Worm (Caenorhabditis elegans) whole organism, L1 larva: ENCODE results near the gene dhhc-6.

ENCODE experiments used
- C16A3.4 ChIP-seq: fragments of 150-350 bp; optimal IDR thresholded peaks from 2 replicates; lab custom pipeline; 2014; ENCODE audit warnings: missing biosample characterization, missing genetic modification characterization
- C34B4.2 ChIP-seq: sonication (generic microtip); optimal IDR thresholded peaks from 2 replicates; lab custom pipeline; 2017; ENCODE audit warnings: mild to moderate bottlenecking, missing genetic modification characterization, missing compliant biosample characterization
- F16B12.6 ChIP-seq: fragments of 150-350 bp; optimal IDR thresholded peaks from 2 replicates; lab custom pipeline; 2014; ENCODE audit warnings: missing biosample characterization, missing genetic modification characterization
- Y116A8C.19 ChIP-seq: sonication (generic microtip); optimal IDR thresholded peaks from 2 replicates; lab custom pipeline; 2016; ENCODE audit warnings: missing compliant biosample characterization, missing genetic modification characterization, borderline replicate concordance
- aha-1 ChIP-seq: fragments of 150-350 bp; optimal IDR thresholded peaks from 2 replicates; lab custom pipeline; 2014; ENCODE audit warnings: missing biosample characterization, missing genetic modification characterization
- ama-1 ChIP-seq: fragments of 150-350 bp; optimal IDR thresholded peaks from 2 replicates; lab custom pipeline; 2014
- ceh-8 ChIP-seq: fragments of 200-800 bp; sonication (Bioruptor generic); optimal IDR thresholded peaks from 2 replicates; lab custom pipeline; 2018; ENCODE audit warnings: mild to moderate bottlenecking, missing genetic modification characterization, moderate library complexity, missing compliant biosample characterization
- ceh-82 ChIP-seq, 3 experiments: fragments of 150-350 bp in 1 of 3; sonication (generic microtip) in 2 of 3; optimal IDR thresholded peaks; 2 replicates each; lab custom pipeline; 2014 to 2017; ENCODE audit warnings: missing biosample characterization in 3 of 3, missing genetic modification characterization in 3 of 3
- efl-1 ChIP-seq, 4 experiments: fragments of 150-350 bp; optimal IDR thresholded peaks in 3 of 4; peaks in 1 of 4; 1 replicate in 1 of 4; 2 replicates in 3 of 4; lab custom pipeline; 2014; ENCODE audit warnings: missing biosample characterization in 2 of 4, missing genetic modification characterization in 2 of 4, missing genetic modification reagents in 2 of 4
- elt-3 ChIP-seq, 6 experiments: fragments of 150-350 bp in 1 of 6; sonication (generic microtip); optimal IDR thresholded peaks; 2 replicates each; lab custom pipeline; 2017 to 2018; ENCODE audit warnings: missing biosample characterization in 6 of 6, missing genetic modification characterization in 6 of 6, inconsistent platforms in 1 of 6
- ets-5 ChIP-seq: fragments of 200-800 bp; sonication (Bioruptor generic); IDR thresholded peaks from 2 replicates; pipeline ENCODE4 v1.3.6; 2022; ENCODE audit warnings: missing genetic modification characterization, missing compliant biosample characterization
- fkh-10 ChIP-seq: sonication (generic microtip); optimal IDR thresholded peaks from 2 replicates; lab custom pipeline; 2017; ENCODE audit warnings: missing biosample characterization, missing genetic modification reagents, missing genetic modification characterization
- grh-1 ChIP-seq: fragments of 200-800 bp; sonication (Bioruptor generic); IDR thresholded peaks from 2 replicates; pipeline ENCODE4 v1.3.6; 2022; ENCODE audit warnings: missing genetic modification reagents, missing genetic modification characterization, missing compliant biosample characterization
- hlh-17 ChIP-seq: fragments of 200-800 bp; sonication (Bioruptor generic); optimal IDR thresholded peaks from 2 replicates; lab custom pipeline; 2018; ENCODE audit warnings: missing genetic modification characterization, mild to moderate bottlenecking, missing compliant biosample characterization, moderate library complexity, borderline replicate concordance
- hlh-4 ChIP-seq: sonication (generic microtip); optimal IDR thresholded peaks from 2 replicates; lab custom pipeline; 2016; ENCODE audit warnings: mild to moderate bottlenecking, missing genetic modification characterization, missing compliant biosample characterization
- jun-1 ChIP-seq: fragments of 150-350 bp; optimal IDR thresholded peaks from 2 replicates; lab custom pipeline; 2014; ENCODE audit warnings: missing biosample characterization, missing genetic modification reagents, missing genetic modification characterization
- lin-13 ChIP-seq: fragments of 150-350 bp; optimal IDR thresholded peaks from 2 replicates; lab custom pipeline; 2014; ENCODE audit warnings: missing biosample characterization, missing genetic modification reagents, missing genetic modification characterization
- lin-14 ChIP-seq: fragments of 200-800 bp; sonication (Bioruptor generic); optimal IDR thresholded peaks from 2 replicates; lab custom pipeline; 2018; ENCODE audit warnings: mild to moderate bottlenecking, missing genetic modification characterization, moderate library complexity, missing compliant biosample characterization
- lin-15B ChIP-seq: fragments of 150-350 bp; sonication (generic microtip); optimal IDR thresholded peaks from 3 replicates; lab custom pipeline; 2014; ENCODE audit warnings: missing biosample characterization, missing genetic modification characterization
- lin-35 ChIP-seq, 2 experiments: fragments of 150-350 bp; optimal IDR thresholded peaks; 2 replicates each; lab custom pipeline; 2014; ENCODE audit warnings: missing biosample characterization in 2 of 2, missing genetic modification characterization in 2 of 2, missing genetic modification reagents in 2 of 2
- lir-3 ChIP-seq: sonication (generic microtip); optimal IDR thresholded peaks from 2 replicates; lab custom pipeline; 2016; ENCODE audit warnings: mild to moderate bottlenecking, missing genetic modification characterization, moderate library complexity, missing compliant biosample characterization; ENCODE audit not compliant: poor library complexity
- lsy-2 ChIP-seq, 2 experiments: fragments of 150-350 bp; optimal IDR thresholded peaks; 2 replicates each; lab custom pipeline; 2014; ENCODE audit warnings: missing biosample characterization in 2 of 2, missing genetic modification characterization in 2 of 2
- mdl-1 ChIP-seq, 2 experiments: fragments of 150-350 bp; optimal IDR thresholded peaks; 2 replicates each; lab custom pipeline; 2014 to 2017; ENCODE audit warnings: missing biosample characterization in 2 of 2, missing genetic modification characterization in 2 of 2, inconsistent platforms in 1 of 2
- mef-2 ChIP-seq: fragments of 150-350 bp; optimal IDR thresholded peaks from 2 replicates; lab custom pipeline; 2014; ENCODE audit warnings: missing biosample characterization, missing genetic modification characterization
- mep-1 ChIP-seq: fragments of 150-350 bp; optimal IDR thresholded peaks from 2 replicates; lab custom pipeline; 2014; ENCODE audit warnings: missing biosample characterization, missing genetic modification characterization
- nhr-19 ChIP-seq: fragments of 200-800 bp; sonication (Bioruptor generic); conservative IDR thresholded peaks from 2 replicates; pipeline ENCODE4 v1.3.6; 2022; ENCODE audit warnings: missing genetic modification characterization, missing compliant biosample characterization
- nhr-20 ChIP-seq: sonication (generic microtip); optimal IDR thresholded peaks from 2 replicates; lab custom pipeline; 2016; ENCODE audit warnings: mild to moderate bottlenecking, missing genetic modification characterization, missing compliant biosample characterization
- nhr-47 ChIP-seq: sonication (generic microtip); optimal IDR thresholded peaks from 2 replicates; lab custom pipeline; 2016; ENCODE audit warnings: mild to moderate bottlenecking, missing genetic modification characterization, moderate library complexity, missing compliant biosample characterization
- nhr-76 ChIP-seq: sonication (generic microtip); optimal IDR thresholded peaks from 2 replicates; lab custom pipeline; 2017; ENCODE audit warnings: missing biosample characterization, missing genetic modification characterization
- nhr-77 ChIP-seq: fragments of 150-350 bp; optimal IDR thresholded peaks from 2 replicates; lab custom pipeline; 2014; ENCODE audit warnings: missing biosample characterization, missing genetic modification characterization
- nhr-85 ChIP-seq: sonication (generic microtip); peaks from one replicate; lab custom pipeline; 2016; ENCODE audit warnings: missing genetic modification characterization, inconsistent platforms, missing compliant biosample characterization
- nhr-90 ChIP-seq: sonication (generic microtip); optimal IDR thresholded peaks from 2 replicates; lab custom pipeline; 2016; ENCODE audit warnings: mild to moderate bottlenecking, missing genetic modification characterization, missing compliant biosample characterization; ENCODE audit not compliant: poor library complexity
- pqm-1 ChIP-seq: sonication (generic microtip); optimal IDR thresholded peaks from 3 replicates; lab custom pipeline; 2017; ENCODE audit warnings: missing biosample characterization, missing genetic modification characterization
- rnt-1 ChIP-seq: sonication (generic microtip); optimal IDR thresholded peaks from 2 replicates; lab custom pipeline; 2016; ENCODE audit warnings: mild to moderate bottlenecking, missing genetic modification characterization, moderate library complexity, missing compliant biosample characterization
- skn-1 ChIP-seq: fragments of 150-350 bp; optimal IDR thresholded peaks from 2 replicates; lab custom pipeline; 2014; ENCODE audit warnings: missing biosample characterization, missing genetic modification characterization
- sox-4 ChIP-seq: sonication (generic microtip); optimal IDR thresholded peaks from 2 replicates; lab custom pipeline; 2016; ENCODE audit warnings: missing genetic modification characterization, missing compliant biosample characterization
- sptf-1 ChIP-seq: fragments of 150-350 bp; optimal IDR thresholded peaks from 2 replicates; lab custom pipeline; 2014; ENCODE audit warnings: missing biosample characterization, missing genetic modification characterization
- sup-37 ChIP-seq: fragments of 200-800 bp; sonication (Bioruptor generic); optimal IDR thresholded peaks from 2 replicates; lab custom pipeline; 2018; ENCODE audit warnings: mild to moderate bottlenecking, missing genetic modification characterization, missing compliant biosample characterization
- tlp-1 ChIP-seq: fragments of 150-350 bp; optimal IDR thresholded peaks from 2 replicates; lab custom pipeline; 2014; ENCODE audit warnings: missing biosample characterization, missing genetic modification characterization
- unc-130 ChIP-seq: fragments of 150-350 bp; optimal IDR thresholded peaks from 2 replicates; lab custom pipeline; 2017; ENCODE audit warnings: missing biosample characterization, missing genetic modification characterization, inconsistent platforms
- unc-98 ChIP-seq: fragments of 200-800 bp; sonication (Bioruptor generic); IDR thresholded peaks from 2 replicates; pipeline ENCODE4 v1.3.6; 2022; ENCODE audit warnings: missing genetic modification characterization, missing compliant biosample characterization
- xbp-1 ChIP-seq: sonication (generic microtip); optimal IDR thresholded peaks from 2 replicates; lab custom pipeline; 2016; ENCODE audit warnings: missing genetic modification characterization, missing compliant biosample characterization
- zag-1 ChIP-seq: fragments of 150-350 bp; optimal IDR thresholded peaks from 2 replicates; lab custom pipeline; 2014; ENCODE audit warnings: missing biosample characterization, missing genetic modification characterization
- ztf-11 ChIP-seq, 2 experiments: sonication (generic microtip); optimal IDR thresholded peaks; 2 replicates each; lab custom pipeline; 2016 to 2017; ENCODE audit warnings: missing genetic modification characterization in 2 of 2, missing biosample characterization in 1 of 2, missing compliant biosample characterization in 1 of 2
- ztf-4 ChIP-seq: fragments of 150-350 bp; optimal IDR thresholded peaks from 2 replicates; lab custom pipeline; 2014; ENCODE audit warnings: missing biosample characterization, missing genetic modification characterization

The dhhc-6 gene

DNA sequence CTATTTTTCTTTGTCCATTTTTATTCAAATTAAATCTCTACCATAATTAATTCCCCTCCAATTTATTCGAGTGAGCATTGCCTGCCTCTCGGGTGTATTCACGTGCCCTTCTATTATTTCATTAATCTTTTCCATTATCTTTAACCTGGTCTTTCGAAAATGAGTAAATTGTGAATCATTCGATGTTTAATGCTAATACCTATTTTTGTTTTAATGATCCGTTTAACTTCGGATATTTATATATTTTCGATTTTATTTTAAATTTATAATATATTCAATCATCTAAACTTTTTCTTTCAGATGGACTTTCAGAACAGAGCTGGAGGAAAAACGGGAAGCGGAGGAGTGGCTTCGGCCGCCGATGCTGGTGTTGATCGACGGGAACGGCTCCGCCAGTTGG is 40.6 kb upstream of the dhhc-6 start, which contains the start of gene repo-1:
Gene repo-1, plus strand, starts transcription at position 301 of the 400 bp plus-strand sequence.
- TF ChIP-seq efl-1 (optimal IDR thresholded peaks at IDR 0.05; lab: Kevin White, UChicago) (no peak), efl-1 (GFP tag; optimal IDR thresholded peaks at IDR 0.05 in 1 of 2; lab: Kevin White, UChicago) (peak in 1 of 2 experiments; percentile 64), Y116A8C.19 (no peak)

DNA sequence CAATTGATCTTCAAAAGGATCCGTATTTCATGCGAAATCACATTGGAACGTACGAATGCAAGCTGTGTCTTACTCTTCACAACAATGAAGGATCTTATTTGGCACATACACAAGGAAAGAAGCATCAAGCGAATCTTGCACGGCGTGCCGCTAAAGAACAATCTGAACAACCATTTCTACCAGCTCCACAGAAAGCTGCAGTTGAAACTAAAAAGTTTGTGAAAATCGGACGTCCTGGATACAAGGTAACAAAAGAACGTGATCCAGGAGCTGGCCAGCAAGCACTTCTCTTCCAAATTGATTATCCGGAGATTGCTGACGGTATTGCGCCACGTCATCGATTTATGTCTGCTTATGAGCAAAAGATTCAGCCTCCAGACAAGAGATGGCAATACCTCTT is 40.2 kb upstream of the dhhc-6 start:
- no peak for TF ChIP-seq nhr-20
- no peak for TF ChIP-seq nhr-85 (tag; lab: Kevin White, UChicago)
- no peak for TF ChIP-seq Y116A8C.19
- TF ChIP-seq nhr-90 (tag; lab: Kevin White, UChicago): no peak
- TF ChIP-seq pqm-1 (tag; lab: Kevin White, UChicago): no peak
- no peak for TF ChIP-seq ama-1
- TF ChIP-seq mef-2 (tag; lab: Kevin White, UChicago): no peak
- TF ChIP-seq, all 84 proteins: peak for 0

DNA sequence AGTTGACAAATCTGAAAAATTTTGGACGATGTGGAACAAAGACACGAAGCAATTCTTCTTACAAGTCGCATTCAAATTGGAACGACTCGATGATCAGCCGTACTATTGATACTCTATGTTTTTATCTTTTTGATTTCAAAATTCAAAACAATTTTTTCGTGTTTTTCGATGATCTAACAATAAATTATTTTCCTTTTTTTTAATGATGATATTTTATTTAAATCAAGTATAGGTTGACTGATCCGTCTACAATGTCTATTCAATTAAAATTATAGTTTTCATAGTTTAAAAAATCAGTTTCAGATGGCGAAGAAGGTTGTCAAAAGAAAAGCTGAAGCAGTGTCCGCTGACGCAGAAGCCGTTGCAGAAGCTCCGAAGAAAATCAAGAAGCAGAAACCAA is 39.6 kb upstream of the dhhc-6 start, which contains the start of gene rbm-34:
Gene rbm-34, plus strand, starts transcription at position 301 of the 400 bp plus-strand sequence.
- TF ChIP-seq F16B12.6 (tag; lab: Kevin White, UChicago) (no peak), mdl-1 (tag; optimal IDR thresholded peaks at IDR 0.05; lab: Kevin White, UChicago) (no peak), ztf-4 (tag; lab: Kevin White, UChicago) (no peak)

DNA sequence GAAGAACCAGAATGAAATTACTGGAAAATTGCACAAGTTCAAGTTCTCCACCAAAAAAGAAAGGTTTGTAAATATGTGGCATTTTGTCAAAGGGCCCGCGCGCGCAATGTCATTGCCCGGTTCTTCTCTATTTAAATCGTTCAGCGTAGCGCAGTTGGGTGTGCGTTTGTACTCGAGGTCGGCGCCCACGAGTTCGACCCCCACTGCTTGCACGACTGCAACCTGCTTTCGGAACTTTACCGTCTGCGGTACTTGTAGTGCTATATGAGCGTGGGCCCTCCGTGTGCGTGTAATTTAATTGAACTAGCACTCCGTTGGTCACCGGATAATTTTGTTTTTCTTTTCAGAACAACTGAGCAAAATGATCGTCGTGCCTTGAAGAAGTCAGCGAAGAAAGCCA is 38.3 kb upstream of the dhhc-6 start:
- TF ChIP-seq tlp-1 (tag; lab: Kevin White, UChicago) (no peak), nhr-19 (GFP tag; lab: Robert Waterston, UW) (peak; percentile 69), F16B12.6 (tag; lab: Kevin White, UChicago) (peak; percentile 33), fkh-10 (peak; percentile 26), nhr-77 (tag; lab: Kevin White, UChicago) (peak; percentile 71), xbp-1 (peak; percentile 54), nhr-85 (tag; lab: Kevin White, UChicago) (peak; percentile 67), rnt-1 (peak; percentile 86), ceh-82 (tag; optimal IDR thresholded peaks at IDR 0.05; lab: Kevin White, UChicago) (peak; percentile 36 to 68 (median 57)), ets-5 (GFP tag; lab: Robert Waterston, UW) (no peak), unc-130 (tag; lab: Kevin White, UChicago) (peak; percentile 42), mep-1 (tag; lab: Kevin White, UChicago) (peak; percentile 67), hlh-17 (GFP tag; lab: Kevin White, UChicago) (no peak), C16A3.4 (tag; lab: Kevin White, UChicago) (peak; percentile 73), ztf-11 (tag; optimal IDR thresholded peaks at IDR 0.05; lab: Kevin White, UChicago) (no peak), nhr-47 (peak; percentile 78), nhr-90 (tag; lab: Kevin White, UChicago) (peak; percentile 85), sox-4 (tag; lab: Kevin White, UChicago) (no peak), sptf-1 (tag; lab: Kevin White, UChicago) (no peak), sup-37 (GFP tag; lab: Kevin White, UChicago) (no peak), lin-15B (tag; lab: Kevin White, UChicago) (peak; percentile 32), lsy-2 (tag; optimal IDR thresholded peaks at IDR 0.05; lab: Kevin White, UChicago) (peak; percentile 56 to 59), aha-1 (tag; lab: Kevin White, UChicago) (no peak), skn-1 (tag; lab: Kevin White, UChicago) (peak; percentile 52), grh-1 (GFP tag; lab: Robert Waterston, UW) (0 out of 2 replicates have a peak, but pooled peaks have one; percentile 21), unc-98 (GFP tag; lab: Robert Waterston, UW) (0 out of 2 replicates have a peak, but pooled peaks have one; percentile 32), ceh-8 (GFP tag; lab: Kevin White, UChicago) (peak; percentile 36), pqm-1 (tag; lab: Kevin White, UChicago) (no peak), lin-35 (GFP tag; optimal IDR thresholded peaks at IDR 0.05; lab: Kevin White, UChicago) (peak; percentile 53 to 83), ztf-4 (tag; lab: Kevin White, UChicago) (peak; percentile 62), hlh-4 (no peak), lin-14 (GFP tag; lab: Kevin White, UChicago) (peak; percentile 63), lin-13 (peak; percentile 60), mdl-1 (tag; optimal IDR thresholded peaks at IDR 0.05; lab: Kevin White, UChicago) (peak in 1 of 2 experiments; percentile 65), lir-3 (tag; lab: Kevin White, UChicago) (peak; percentile 34), jun-1 (tag; lab: Kevin White, UChicago) (no peak), elt-3 (tag; optimal IDR thresholded peaks at IDR 0.05; lab: Kevin White, UChicago) (peak in 4 of 6 experiments; percentile 41 to 59 (median 48)), nhr-20 (peak; percentile 78), zag-1 (tag; lab: Kevin White, UChicago) (no peak), nhr-76 (tag; lab: Kevin White, UChicago) (peak; percentile 38), C34B4.2 (tag; lab: Kevin White, UChicago) (no peak)
